Comparison of ENCODE assay signal across 3 worm cellular contexts in the genomic region with DNA sequence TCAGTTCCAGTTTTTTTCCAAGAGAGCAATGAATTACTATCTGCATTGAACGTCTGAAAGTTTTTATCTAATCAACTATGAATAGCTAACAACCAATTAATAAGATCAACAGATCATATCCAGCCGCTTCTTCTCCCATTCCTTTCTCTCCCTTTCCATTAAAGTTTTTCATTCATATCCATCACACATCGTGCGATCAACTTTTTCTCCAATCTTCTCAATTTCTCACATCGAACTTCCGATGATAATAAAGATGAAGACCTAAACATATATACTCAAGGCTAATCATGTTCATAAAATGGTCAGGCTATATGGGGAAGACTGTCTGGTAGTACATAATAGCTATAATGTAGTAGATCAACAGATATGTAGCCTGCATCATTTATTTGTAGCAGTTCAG.
TF ChIP-seq lines count a peak whose summit lies in the region.

No protein-coding gene starts in this region.

TF ChIP-seq in whole organism, L1 larva, 84 proteins besides CTCF, POLR2A, EP300 and RAD21:
- peak; percentile 12 for TF ChIP-seq snu-23 (GFP tag; optimal IDR thresholded peaks at IDR 0.05; lab: Kevin White, UChicago)
- TF ChIP-seq sptf-1 (tag; optimal IDR thresholded peaks at IDR 0.05; lab: Kevin White, UChicago): no peak
- TF ChIP-seq ces-1 (GFP tag; optimal IDR thresholded peaks at IDR 0.05; lab: Kevin White, UChicago): no peak
- TF ChIP-seq elt-3 (tag; optimal IDR thresholded peaks at IDR 0.05; lab: Kevin White, UChicago): peak in 1 of 6 experiments; percentile 3
- TF ChIP-seq lin-15B (tag; optimal IDR thresholded peaks at IDR 0.05; lab: Kevin White, UChicago): no peak
- TF ChIP-seq nhr-20 (tag; optimal IDR thresholded peaks at IDR 0.05; lab: Kevin White, UChicago): peak; percentile 27
- peak; percentile 69 for TF ChIP-seq blmp-1 (tag; optimal IDR thresholded peaks at IDR 0.05; lab: Kevin White, UChicago)
- peak; percentile 36 for TF ChIP-seq lin-14 (GFP tag; optimal IDR thresholded peaks at IDR 0.05; lab: Kevin White, UChicago)
- TF ChIP-seq nhr-71 (tag; optimal IDR thresholded peaks at IDR 0.05; lab: Kevin White, UChicago): peak; percentile 19
- TF ChIP-seq nhr-85 (tag; lab: Kevin White, UChicago): peak; percentile 83
- TF ChIP-seq dsc-1 (tag; optimal IDR thresholded peaks at IDR 0.05; lab: Kevin White, UChicago): no peak

TF ChIP-seq in whole organism, L2 larva, 48 proteins besides CTCF, POLR2A, EP300 and RAD21:
- TF ChIP-seq nhr-21 (tag; optimal IDR thresholded peaks at IDR 0.05; lab: Kevin White, UChicago) (peak; percentile 8), R02D3.7 (tag; optimal IDR thresholded peaks at IDR 0.05; lab: Kevin White, UChicago) (no peak), nhr-25 (tag; optimal IDR thresholded peaks at IDR 0.05; lab: Kevin White, UChicago) (peak; percentile 37), ceh-16 (tag; optimal IDR thresholded peaks at IDR 0.05; lab: Kevin White, UChicago) (no peak), sma-3 (GFP tag; optimal IDR thresholded peaks at IDR 0.05; lab: Kevin White, UChicago) (peak; percentile 27), lin-13 (GFP tag; optimal IDR thresholded peaks at IDR 0.05; lab: Kevin White, UChicago) (no peak), sma-9 (GFP tag; optimal IDR thresholded peaks at IDR 0.05; lab: Kevin White, UChicago) (peak; percentile 10), sma-9 (tag; optimal IDR thresholded peaks at IDR 0.05; lab: Kevin White, UChicago) (no peak), unc-55 (GFP tag; optimal IDR thresholded peaks at IDR 0.05; lab: Kevin White, UChicago) (no peak), mbf-1 (tag; optimal IDR thresholded peaks at IDR 0.05; lab: Kevin White, UChicago) (no peak), sem-4 (tag; optimal IDR thresholded peaks at IDR 0.05; lab: Kevin White, UChicago) (no peak), zag-1 (tag; optimal IDR thresholded peaks at IDR 0.05; lab: Kevin White, UChicago) (no peak), F13H6.1 (tag; optimal IDR thresholded peaks at IDR 0.05; lab: Kevin White, UChicago) (no peak), lin-11 (tag; optimal IDR thresholded peaks at IDR 0.05; lab: Kevin White, UChicago) (no peak), blmp-1 (tag; optimal IDR thresholded peaks at IDR 0.05; lab: Kevin White, UChicago; ENCODE audit: insufficient read depth) (no peak)

TF ChIP-seq in whole organism, L3 larva, 47 proteins besides CTCF, POLR2A, EP300 and RAD21:
- peak; percentile 36 for TF ChIP-seq nhr-25 (tag; optimal IDR thresholded peaks at IDR 0.05; lab: Kevin White, UChicago)
- TF ChIP-seq lin-15B (tag; optimal IDR thresholded peaks at IDR 0.05; lab: Kevin White, UChicago): no peak
- no peak for TF ChIP-seq elt-3 (tag; optimal IDR thresholded peaks at IDR 0.05; lab: Kevin White, UChicago)
- peak; percentile 5 for TF ChIP-seq nhr-23 (tag; optimal IDR thresholded peaks at IDR 0.05; lab: Kevin White, UChicago)
